Worm (Caenorhabditis elegans) whole organism, mixed stage, embryonic: ENCODE measurements around the gene efl-2.

Experiments
- elt-1 ChIP-seq: sonication (generic microtip); optimal IDR thresholded peaks from 2 replicates; lab custom pipeline; 2017; ENCODE audit warnings: missing genetic modification characterization, mild to moderate bottlenecking, missing compliant biosample characterization, antibody characterized with exemption, moderate library complexity, borderline replicate concordance; ENCODE audit not compliant: insufficient read depth
- lsy-2 ChIP-seq: fragments of 150-350 bp; optimal IDR thresholded peaks from 2 replicates; lab custom pipeline; 2014; ENCODE audit warnings: missing biosample characterization, missing genetic modification characterization
- mab-5 ChIP-seq: fragments of 150-350 bp; optimal IDR thresholded peaks from 2 replicates; lab custom pipeline; 2014; ENCODE audit warnings: missing biosample characterization, missing genetic modification characterization
- mls-2 ChIP-seq: sonication (generic microtip); optimal IDR thresholded peaks from 2 replicates; lab custom pipeline; 2016; ENCODE audit warnings: mild to moderate bottlenecking, missing genetic modification characterization, moderate library complexity, missing compliant biosample characterization
- nhr-12 ChIP-seq: fragments of 150-350 bp; optimal IDR thresholded peaks from 2 replicates; lab custom pipeline; 2014; ENCODE audit warnings: missing biosample characterization, missing genetic modification characterization
- nhr-237 ChIP-seq: fragments of 150-350 bp; optimal IDR thresholded peaks from 2 replicates; lab custom pipeline; 2014; ENCODE audit warnings: missing biosample characterization, missing genetic modification characterization
- nhr-28 ChIP-seq: fragments of 150-350 bp; optimal IDR thresholded peaks from 2 replicates; lab custom pipeline; 2014; ENCODE audit warnings: missing biosample characterization, missing genetic modification characterization
- pha-4 ChIP-seq: fragments of 150-350 bp; optimal IDR thresholded peaks from 2 replicates; lab custom pipeline; 2018; ENCODE audit warnings: missing biosample characterization, missing genetic modification reagents, missing genetic modification characterization
- snpc-4 ChIP-seq: fragments of 150-350 bp; optimal IDR thresholded peaks from 2 replicates; lab custom pipeline; 2014; ENCODE audit warnings: missing biosample characterization, missing genetic modification characterization
- tbx-8 ChIP-seq: fragments of 200-800 bp; sonication (Bioruptor generic); optimal IDR thresholded peaks from 2 replicates; lab custom pipeline; 2018; ENCODE audit warnings: mild to moderate bottlenecking, missing genetic modification characterization, moderate library complexity, missing compliant biosample characterization
- unc-62 ChIP-seq: fragments of 150-350 bp; optimal IDR thresholded peaks from 2 replicates; lab custom pipeline; 2014; ENCODE audit warnings: missing biosample characterization, missing genetic modification reagents, missing genetic modification characterization
- ztf-11 ChIP-seq: fragments of 150-350 bp; optimal IDR thresholded peaks from 2 replicates; lab custom pipeline; 2014; ENCODE audit warnings: missing biosample characterization, missing genetic modification characterization

DNA sequence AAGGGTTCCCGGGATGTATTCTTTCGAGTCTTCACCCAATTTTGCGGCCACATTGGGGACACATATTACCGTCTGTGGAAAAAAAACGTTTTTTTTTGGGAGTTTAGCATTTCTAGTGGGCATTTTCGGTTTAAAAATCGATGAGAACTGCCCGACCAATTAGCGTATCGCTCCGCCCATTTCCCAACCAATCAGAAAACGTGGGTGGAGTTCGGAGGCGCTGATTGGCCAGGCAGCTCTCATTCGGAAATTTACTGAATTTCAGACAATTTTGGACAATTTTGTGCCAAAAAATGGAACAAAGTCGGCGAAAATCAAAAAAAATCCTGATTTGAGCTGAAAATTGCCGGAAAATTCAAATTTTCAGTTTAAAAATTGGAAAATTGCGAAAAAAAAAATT lies 40.7 kb downstream of the efl-2 start:
- TF ChIP-seq snpc-4 (tag; lab: Kevin White, UChicago) (no peak), tbx-8 (no peak), unc-62 (GFP tag; lab: Kevin White, UChicago) (no peak), nhr-237 (tag; lab: Kevin White, UChicago) (no peak), pha-4 (tag; lab: Kevin White, UChicago) (no peak), ztf-11 (no peak), lsy-2 (tag; lab: Kevin White, UChicago) (no peak), nhr-12 (no peak), nhr-28 (tag; lab: Kevin White, UChicago) (no peak), elt-1 (tag; lab: Kevin White, UChicago) (no peak), mls-2 (tag; lab: Kevin White, UChicago) (no peak), mab-5 (no peak)
